Fruit fly (Drosophila melanogaster): ENCODE results near the gene Axn.

Gene Axn

dm6 chr3R:30046029-30047001, 23.7 kb downstream of the Axn start, which contains the start of the genes RpL32 and CG7943 (continued):
- TF ChIP-seq Mes4 (GFP tag; optimal IDR thresholded peaks at IDR 0.05) (peak; percentile 96), CG8359 (GFP tag; optimal IDR thresholded peaks at IDR 0.05; ENCODE audit: borderline replicate concordance) (peak; percentile 85), Gsc (GFP tag; IDR thresholded peaks at IDR 0.05) (peak; percentile 85), cato (GFP tag; optimal IDR thresholded peaks at IDR 0.05; ENCODE audit: borderline replicate concordance) (peak; percentile 74), peb (GFP tag; IDR thresholded peaks at IDR 0.05) (peak; percentile 92), vfl (GFP tag; optimal IDR thresholded peaks at IDR 0.05) (peak; percentile 94), tio (GFP tag; optimal IDR thresholded peaks at IDR 0.05) (no peak), CG10267 (tag; optimal IDR thresholded peaks at IDR 0.05) (peak; percentile 93), Ada2b (GFP tag; IDR thresholded peaks at IDR 0.05) (peak; percentile 94), Doc2 (GFP tag; IDR thresholded peaks at IDR 0.05) (peak; percentile 89), abd-A (tag; optimal IDR thresholded peaks at IDR 0.05) (no peak), sens (GFP tag) (peak; percentile 97), Usf (GFP tag; optimal IDR thresholded peaks at IDR 0.05) (peak; percentile 79), CG4282 (GFP tag; optimal IDR thresholded peaks at IDR 0.05) (peak; percentile 94), NFAT (GFP tag; IDR thresholded peaks at IDR 0.05) (no peak; the same call in 1 of the 2 replicates), bcd (GFP tag; optimal IDR thresholded peaks at IDR 0.05) (peak; percentile 97), CG17385 (GFP tag; optimal IDR thresholded peaks at IDR 0.05) (peak; percentile 86), Trl (optimal IDR thresholded peaks at IDR 0.05) (no peak), Trl (GFP tag; optimal IDR thresholded peaks at IDR 0.05) (peak; percentile 98), CG8089 (GFP tag; optimal IDR thresholded peaks at IDR 0.05) (peak; percentile 91), Aef1 (GFP tag; IDR thresholded peaks at IDR 0.05) (peak; percentile 96), sna (GFP tag; IDR thresholded peaks at IDR 0.05; ENCODE audit: partially characterized antibody) (peak; percentile 100), CG4404 (GFP tag; IDR thresholded peaks at IDR 0.05) (peak; percentile 93), psq (GFP tag; optimal IDR thresholded peaks at IDR 0.05) (peak; percentile 62), sqz (GFP tag; optimal IDR thresholded peaks at IDR 0.05) (peak; percentile 85), Mrtf (GFP tag; IDR thresholded peaks at IDR 0.05) (peak; percentile 85), CG3407 (GFP tag; optimal IDR thresholded peaks at IDR 0.05) (peak; percentile 81), crol (GFP tag; IDR thresholded peaks at IDR 0.05) (peak; percentile 55; the same call in 1 of the 2 replicates), D19B (GFP tag; optimal IDR thresholded peaks at IDR 0.05) (peak; percentile 85), CG15011 (GFP tag; optimal IDR thresholded peaks at IDR 0.05) (peak; percentile 91), CG30431 (GFP tag; optimal IDR thresholded peaks at IDR 0.05) (peak; percentile 71), ab (GFP tag; optimal IDR thresholded peaks at IDR 0.05) (peak; percentile 79), jigr1 (GFP tag; IDR thresholded peaks at IDR 0.05) (peak; percentile 83), CG7928 (GFP tag; optimal IDR thresholded peaks at IDR 0.05) (peak; percentile 77), H2.0 (GFP tag; IDR thresholded peaks at IDR 0.05) (peak; percentile 83), CG2875 (GFP tag; optimal IDR thresholded peaks at IDR 0.05) (peak; percentile 83), CG34224 (GFP tag; IDR thresholded peaks at IDR 0.05; ENCODE audit: partially characterized antibody) (peak; percentile 100), jing (GFP tag; optimal IDR thresholded peaks at IDR 0.05) (peak; percentile 66), CG2129 (GFP tag; IDR thresholded peaks at IDR 0.05; ENCODE audit: partially characterized antibody) (peak; percentile 100), CG10565 (GFP tag; optimal IDR thresholded peaks at IDR 0.05) (peak; percentile 90), Dek (tag; optimal IDR thresholded peaks at IDR 0.05) (peak; percentile 90), fd3F (GFP tag; optimal IDR thresholded peaks at IDR 0.05) (peak; percentile 85), az2 (GFP tag; optimal IDR thresholded peaks at IDR 0.05) (peak; percentile 70), CG9727 (GFP tag; optimal IDR thresholded peaks at IDR 0.05) (peak; percentile 97), CG1647 (GFP tag; optimal IDR thresholded peaks at IDR 0.05) (peak; percentile 92), CG14860 (GFP tag; IDR thresholded peaks at IDR 0.05; ENCODE audit: partially characterized antibody) (peak; percentile 100), shn (GFP tag; optimal IDR thresholded peaks at IDR 0.05) (peak; percentile 95), CG10462 (GFP tag; optimal IDR thresholded peaks at IDR 0.05) (peak; percentile 56), TFAM (GFP tag; optimal IDR thresholded peaks at IDR 0.05) (peak; percentile 85)

Data from whole organism, embryonic.